Worm (Caenorhabditis elegans): ENCODE data around the gene lron-14.

Gene lron-14

DNA sequence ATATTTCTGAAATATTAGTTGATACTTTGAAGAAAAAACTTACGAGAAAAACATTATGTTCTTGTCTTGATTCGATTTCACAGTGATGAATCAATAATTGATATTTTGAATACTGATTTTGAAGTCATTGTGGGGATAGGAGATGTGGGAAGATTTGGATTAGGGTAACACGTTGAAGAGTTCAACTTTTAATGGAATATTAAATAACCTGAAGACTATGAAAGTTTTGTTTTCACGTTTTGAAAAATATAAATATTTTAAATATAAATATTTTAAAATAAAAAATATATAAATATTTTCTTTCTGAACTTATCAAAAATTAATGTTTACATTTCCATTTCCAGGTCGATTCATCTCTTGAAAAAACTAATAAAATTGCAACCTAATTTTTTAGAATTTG is 26.0 kb upstream of the lron-14 start, which contains the start of gene pei-1:
pei-1 (minus strand) TSS at position 101 of the 400 bp plus-strand sequence.
- TF ChIP-seq aly-2 (tag; optimal IDR thresholded peaks at IDR 0.05) = no peak
- TF ChIP-seq ceh-16 (tag; optimal IDR thresholded peaks at IDR 0.05) = no peak
- no peak for TF ChIP-seq ama-1 (optimal IDR thresholded peaks at IDR 0.05)
- TF ChIP-seq nhr-237 (tag; optimal IDR thresholded peaks at IDR 0.05) = no peak
- TF ChIP-seq unc-55 (GFP tag; optimal IDR thresholded peaks at IDR 0.05) = no peak
- no peak for TF ChIP-seq R02D3.7 (tag; optimal IDR thresholded peaks at IDR 0.05)

DNA sequence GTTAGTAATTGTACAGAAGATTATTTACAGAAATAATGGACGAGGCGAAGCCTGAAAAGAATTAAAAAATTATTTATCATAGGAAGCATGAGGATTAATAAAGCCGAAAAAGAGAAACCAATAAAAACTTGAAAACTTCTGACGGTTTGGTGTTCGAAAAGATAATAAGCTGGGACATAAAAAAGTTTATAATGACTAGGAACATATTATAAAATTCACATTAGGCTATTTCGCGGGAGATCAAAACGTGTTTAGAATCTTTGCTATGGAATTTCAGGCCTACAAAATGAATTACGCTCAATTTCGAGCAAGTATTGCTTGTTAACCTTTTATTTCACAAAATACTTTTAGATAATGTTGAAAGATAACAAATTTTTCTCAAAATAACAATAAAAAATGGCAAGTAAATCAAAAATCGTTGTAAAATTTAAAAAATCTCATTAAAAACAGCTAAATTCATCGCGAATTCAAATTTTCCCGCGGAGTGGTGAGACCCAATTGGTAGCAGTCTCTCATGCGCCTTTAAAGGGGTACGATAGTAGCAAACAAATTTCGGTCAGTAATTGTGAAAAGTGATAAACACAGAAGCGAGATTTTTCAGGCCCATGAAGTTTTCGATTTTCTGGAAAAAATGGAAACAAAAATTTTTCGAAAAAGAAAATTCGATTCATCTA is 22.5 kb upstream of the lron-14 start, which contains the start of gene trcs-1:
trcs-1 (minus strand) TSS at position 51 of the 674 bp plus-strand sequence.
- TF ChIP-seq lin-13 (GFP tag; optimal IDR thresholded peaks at IDR 0.05) (no peak), ztf-4 (tag; optimal IDR thresholded peaks at IDR 0.05) (no peak), nhr-12 (tag; optimal IDR thresholded peaks at IDR 0.05) (no peak), nhr-77 (tag; optimal IDR thresholded peaks at IDR 0.05) (no peak), elt-3 (tag; optimal IDR thresholded peaks at IDR 0.05) (no peak), nhr-237 (tag; optimal IDR thresholded peaks at IDR 0.05) (no peak), ztf-1 (GFP tag; conservative IDR thresholded peaks at IDR 0.05) (no peak), aly-2 (tag; optimal IDR thresholded peaks at IDR 0.05) (no peak)

DNA sequence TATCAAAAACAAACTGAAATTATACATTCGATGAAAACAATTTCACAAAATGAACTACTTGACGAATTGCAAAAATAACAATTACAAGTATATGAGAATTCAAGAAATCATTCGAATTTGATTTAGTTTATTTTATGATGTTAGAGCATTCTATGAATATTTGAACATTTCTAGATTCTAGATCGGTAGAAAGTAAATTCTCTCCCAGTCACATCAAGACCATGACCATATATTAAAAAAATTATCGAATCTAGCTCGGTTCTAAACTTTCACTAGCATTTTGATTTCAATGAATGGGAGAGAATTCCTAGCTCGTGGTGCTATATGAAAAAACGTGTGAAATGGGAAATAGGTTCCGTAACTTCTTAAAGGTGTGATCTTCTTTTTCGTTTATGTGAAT is 17.9 kb upstream of the lron-14 start:
- TF ChIP-seq nhr-10 (tag; optimal IDR thresholded peaks at IDR 0.05) = no peak
- no peak for TF ChIP-seq lin-39 (tag; optimal IDR thresholded peaks at IDR 0.05)
- no peak for TF ChIP-seq egl-27 (tag; optimal IDR thresholded peaks at IDR 0.05)
- TF ChIP-seq skn-1 (tag; optimal IDR thresholded peaks at IDR 0.05) = no peak
- no peak for TF ChIP-seq ztf-4 (tag; optimal IDR thresholded peaks at IDR 0.05)
- no peak for TF ChIP-seq dmd-4 (tag; optimal IDR thresholded peaks at IDR 0.05)
- no peak for TF ChIP-seq Y55F3AM.14 (GFP tag; optimal IDR thresholded peaks at IDR 0.05)
- TF ChIP-seq ama-1 (optimal IDR thresholded peaks at IDR 0.05) = no peak

DNA sequence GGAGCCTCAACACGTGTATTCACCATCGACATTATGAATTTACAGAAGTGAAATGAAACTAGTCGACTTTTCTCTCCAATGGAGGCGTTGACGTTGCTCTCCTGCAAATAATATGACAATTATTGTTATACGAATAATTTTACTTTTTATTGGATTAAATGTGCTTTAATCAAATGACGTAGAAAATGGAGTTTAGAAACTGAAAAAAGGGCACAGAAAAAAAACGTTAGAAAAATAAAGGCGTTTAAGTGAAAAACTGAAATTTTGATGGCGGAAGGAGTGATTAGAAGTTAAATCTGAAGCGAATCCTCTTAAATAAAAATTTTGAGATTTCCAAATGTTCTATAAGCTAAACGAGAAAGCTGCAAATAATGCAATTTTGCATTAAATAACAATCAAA is 13.6 kb upstream of the lron-14 start, which contains the start of gene npr-2:
npr-2 (minus strand) TSS at position 101 of the 400 bp plus-strand sequence.
- no peak for TF ChIP-seq nhr-11 (tag; optimal IDR thresholded peaks at IDR 0.05)
- TF ChIP-seq unc-39 (tag; optimal IDR thresholded peaks at IDR 0.05) = no peak
- no peak for TF ChIP-seq R02D3.7 (tag; optimal IDR thresholded peaks at IDR 0.05)
- TF ChIP-seq F13H6.1 (tag; optimal IDR thresholded peaks at IDR 0.05) = no peak
- TF ChIP-seq ztf-1 (GFP tag; conservative IDR thresholded peaks at IDR 0.05) = no peak
- TF ChIP-seq elt-3 (tag; optimal IDR thresholded peaks at IDR 0.05) = no peak
- TF ChIP-seq nhr-77 (tag; optimal IDR thresholded peaks at IDR 0.05) = no peak
- no peak for TF ChIP-seq lin-39 (tag; optimal IDR thresholded peaks at IDR 0.05)
- TF ChIP-seq unc-62 (GFP tag; optimal IDR thresholded peaks at IDR 0.05) = no peak
- TF ChIP-seq aly-2 (tag; optimal IDR thresholded peaks at IDR 0.05) = no peak
- no peak for TF ChIP-seq dmd-4 (tag; optimal IDR thresholded peaks at IDR 0.05)
- no peak for TF ChIP-seq ceh-16 (tag; optimal IDR thresholded peaks at IDR 0.05)
- TF ChIP-seq alr-1 (tag; optimal IDR thresholded peaks at IDR 0.05) = no peak

DNA sequence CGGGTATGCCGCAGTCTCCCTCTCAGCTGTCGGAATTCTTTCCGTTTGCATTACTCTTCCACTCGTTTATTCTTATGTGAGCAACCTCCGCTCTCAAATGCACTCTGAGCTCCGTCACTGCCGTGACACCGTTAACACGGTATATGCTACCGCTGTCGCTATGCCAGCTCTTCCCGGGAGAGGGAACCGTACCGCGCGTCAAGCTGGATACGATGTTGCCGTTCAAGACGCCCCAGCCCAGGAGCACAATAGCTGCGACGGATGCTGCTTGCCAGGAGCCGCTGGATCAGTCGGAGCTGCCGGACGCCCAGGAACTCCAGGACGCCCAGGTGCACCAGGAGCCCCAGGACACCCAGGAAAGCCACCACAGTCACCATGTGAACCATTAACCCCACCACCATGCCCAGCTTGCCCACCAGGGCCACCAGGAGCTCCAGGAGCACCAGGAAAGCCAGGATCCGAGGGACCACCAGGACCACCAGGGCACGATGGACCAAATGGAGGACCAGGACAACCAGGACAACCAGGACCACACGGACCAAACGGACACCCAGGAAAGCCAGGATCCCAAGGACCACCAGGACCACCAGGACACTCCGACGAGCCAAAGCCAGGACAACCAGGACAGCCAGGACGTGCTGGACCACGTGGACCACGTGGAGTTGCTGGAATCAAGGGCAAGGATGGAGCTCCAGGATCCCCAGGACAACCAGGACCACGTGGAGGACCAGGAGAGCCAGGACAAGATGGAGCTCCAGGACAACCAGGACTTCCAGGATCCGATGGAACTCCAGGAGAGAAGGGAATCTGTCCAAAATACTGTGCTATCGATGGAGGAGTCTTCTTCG is 2.7 kb downstream of the lron-14 start:
- TF ChIP-seq nhr-237 (tag; optimal IDR thresholded peaks at IDR 0.05) = no peak
- TF ChIP-seq alr-1 (tag; optimal IDR thresholded peaks at IDR 0.05) = no peak
- TF ChIP-seq skn-1 (tag; optimal IDR thresholded peaks at IDR 0.05) = no peak

DNA sequence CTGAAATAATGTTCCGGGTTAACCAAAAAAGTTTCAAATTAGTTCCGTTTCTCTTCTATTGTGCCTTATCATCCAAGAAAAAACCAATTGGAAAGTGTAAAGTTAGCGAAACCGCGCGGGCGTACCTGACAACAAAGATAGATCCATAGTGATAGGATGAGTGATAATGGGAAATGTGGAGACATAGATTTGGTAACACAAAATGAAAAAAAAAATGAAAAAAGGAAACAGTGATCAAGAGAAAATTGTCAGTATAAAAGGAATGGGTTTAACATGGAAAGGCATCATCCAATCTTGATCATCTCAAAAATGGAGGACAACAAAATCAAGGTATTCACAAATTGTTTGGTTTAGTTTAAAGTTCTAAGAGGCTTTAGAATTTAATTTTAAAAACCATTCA is 3.3 kb downstream of the lron-14 start, which contains the start of gene col-122:
col-122 (plus strand) TSS at position 301 of the 400 bp plus-strand sequence.
- no peak for TF ChIP-seq mbf-1 (tag; optimal IDR thresholded peaks at IDR 0.05)
- TF ChIP-seq ztf-1 (GFP tag; conservative IDR thresholded peaks at IDR 0.05) = no peak
- TF ChIP-seq nhr-77 (tag; optimal IDR thresholded peaks at IDR 0.05) = no peak
- no peak for TF ChIP-seq ceh-16 (tag; optimal IDR thresholded peaks at IDR 0.05)

DNA sequence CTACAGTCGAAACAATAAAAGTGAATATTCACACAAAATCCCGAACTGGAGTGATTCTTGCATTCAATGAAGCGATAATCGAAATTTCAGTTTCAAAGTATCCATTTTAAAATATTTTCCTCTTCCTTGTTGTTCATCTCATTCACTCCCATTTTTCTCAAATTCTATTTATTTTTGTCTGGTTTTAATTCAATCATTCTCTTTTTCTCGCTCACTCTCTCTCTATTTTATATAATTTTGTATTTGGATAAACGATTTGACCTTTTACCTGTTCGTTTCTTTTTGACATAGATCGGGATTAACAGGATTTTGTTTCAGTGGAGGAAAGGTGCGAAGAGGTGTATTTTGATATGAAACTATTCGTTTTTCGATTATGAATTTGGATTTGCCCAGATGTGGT is 20.4 kb downstream of the lron-14 start, which contains the start of gene T05A1.5:
T05A1.5 (plus strand) TSS at position 301 of the 400 bp plus-strand sequence.
- no peak for TF ChIP-seq ama-1 (optimal IDR thresholded peaks at IDR 0.05)
- TF ChIP-seq nhr-23 (tag; optimal IDR thresholded peaks at IDR 0.05) = no peak
- no peak for TF ChIP-seq egl-27 (tag; optimal IDR thresholded peaks at IDR 0.05)
- no peak for TF ChIP-seq nhr-11 (tag; optimal IDR thresholded peaks at IDR 0.05)
- no peak for TF ChIP-seq snpc-4 (tag; optimal IDR thresholded peaks at IDR 0.05)
- no peak for TF ChIP-seq nhr-6 (tag; optimal IDR thresholded peaks at IDR 0.05)
- no peak for TF ChIP-seq lin-13 (GFP tag; optimal IDR thresholded peaks at IDR 0.05)
- no peak for TF ChIP-seq fos-1 (tag; optimal IDR thresholded peaks at IDR 0.05)
- no peak for TF ChIP-seq nhr-77 (tag; optimal IDR thresholded peaks at IDR 0.05)
- no peak for TF ChIP-seq nhr-10 (tag; optimal IDR thresholded peaks at IDR 0.05)
- no peak for TF ChIP-seq mab-5 (tag; optimal IDR thresholded peaks at IDR 0.05)
- no peak for TF ChIP-seq nhr-237 (tag; optimal IDR thresholded peaks at IDR 0.05)
- TF ChIP-seq R02D3.7 (tag; optimal IDR thresholded peaks at IDR 0.05) = no peak
- TF ChIP-seq elt-1 (tag; optimal IDR thresholded peaks at IDR 0.05) = no peak
- no peak for TF ChIP-seq lin-39 (tag; optimal IDR thresholded peaks at IDR 0.05)
- TF ChIP-seq sem-4 (tag; optimal IDR thresholded peaks at IDR 0.05) = no peak
- no peak for TF ChIP-seq ztf-11 (tag; optimal IDR thresholded peaks at IDR 0.05)

Measured in whole organism, L2 larva.